Fruit fly (Drosophila melanogaster) whole organism, embryonic: ENCODE measurements around the gene CG33795.
A peak's percentile ranks its signal among the peaks of the same experiment; 100 is the strongest.

ENCODE experiments used
- Aef1 ChIP-seq: fragments of 200-800 bp; sonication (Bioruptor generic); IDR thresholded peaks from 3 replicates; pipeline ENCODE4 v1.3.6; 2022; ENCODE audit warnings: missing biosample characterization, missing genetic modification characterization
- Bdp1 ChIP-seq: fragments of 200-800 bp; sonication (Bioruptor generic); optimal IDR thresholded peaks from 3 replicates; lab custom pipeline; 2016; ENCODE audit warnings: missing biosample characterization, missing genetic modification characterization
- CG1024 ChIP-seq: fragments of 200-800 bp; sonication (Bioruptor generic); IDR thresholded peaks from 2 replicates; pipeline ENCODE4 v1.3.6; 2022; ENCODE audit warnings: missing biosample characterization, missing genetic modification characterization
- CG11696 ChIP-seq: fragments of 200-800 bp; sonication (Bioruptor generic); IDR thresholded peaks from 2 replicates; pipeline ENCODE4 v1.3.6; 2022; ENCODE audit warnings: missing biosample characterization, missing genetic modification characterization
- CG12104 ChIP-seq: fragments of 200-800 bp; sonication (Bioruptor generic); optimal IDR thresholded peaks from 3 replicates; lab custom pipeline; 2016; ENCODE audit warnings: missing biosample characterization, missing genetic modification characterization
- CG12219 ChIP-seq: fragments of 200-800 bp; sonication (Bioruptor generic); optimal IDR thresholded peaks from 3 replicates; lab custom pipeline; 2018; ENCODE audit warnings: missing biosample characterization, mild to moderate bottlenecking, missing genetic modification characterization
- CG13296 ChIP-seq: fragments of 200-800 bp; sonication (Bioruptor generic); optimal IDR thresholded peaks from 3 replicates; lab custom pipeline; 2018; ENCODE audit warnings: missing biosample characterization, mild to moderate bottlenecking, missing genetic modification characterization
- CG13624 ChIP-seq: fragments of 200-800 bp; sonication (Bioruptor generic); optimal IDR thresholded peaks from 2 replicates; lab custom pipeline; 2016; ENCODE audit warnings: missing biosample characterization, missing genetic modification characterization
- CG15514 ChIP-seq: fragments of 200-800 bp; sonication (Bioruptor generic); optimal IDR thresholded peaks from 3 replicates; lab custom pipeline; 2017; ENCODE audit warnings: missing biosample characterization, missing genetic modification characterization, mild to moderate bottlenecking, moderate library complexity, missing genetic modification reagents
- CG1647 ChIP-seq: fragments of 200-800 bp; sonication (Bioruptor generic); optimal IDR thresholded peaks from 3 replicates; lab custom pipeline; 2016; ENCODE audit warnings: missing biosample characterization, missing genetic modification characterization
- CG16815 ChIP-seq: fragments of 200-800 bp; sonication (Bioruptor generic); optimal IDR thresholded peaks from 3 replicates; lab custom pipeline; 2017; ENCODE audit warnings: missing biosample characterization, mild to moderate bottlenecking, missing genetic modification characterization
- CG18262 ChIP-seq: fragments of 200-800 bp; optimal IDR thresholded peaks from 3 replicates; lab custom pipeline; 2019; ENCODE audit warnings: missing biosample characterization, mild to moderate bottlenecking, missing genetic modification characterization, moderate library complexity
- CG2199 ChIP-seq: fragments of 200-800 bp; sonication (Bioruptor generic); IDR thresholded peaks from 3 replicates; pipeline ENCODE4 v1.3.6; 2022; ENCODE audit warnings: missing biosample characterization, missing genetic modification characterization
- CG2678 ChIP-seq: fragments of 200-800 bp; sonication (Bioruptor generic); optimal IDR thresholded peaks from 3 replicates; lab custom pipeline; 2019; ENCODE audit warnings: missing biosample characterization, mild to moderate bottlenecking, missing genetic modification characterization, moderate library complexity
- CG30431 ChIP-seq: fragments of 200-800 bp; sonication (Bioruptor generic); optimal IDR thresholded peaks from 2 replicates; lab custom pipeline; 2017; ENCODE audit warnings: missing biosample characterization, missing genetic modification characterization
- CG32772 ChIP-seq: fragments of 200-800 bp; sonication (Bioruptor generic); IDR thresholded peaks from 2 replicates; pipeline ENCODE4 v1.3.6; 2022; ENCODE audit warnings: missing biosample characterization, missing genetic modification characterization
- CG43689 ChIP-seq: fragments of 200-800 bp; sonication (Bioruptor generic); IDR thresholded peaks from 2 replicates; pipeline ENCODE4 v1.3.6; 2022; ENCODE audit warnings: missing biosample characterization, missing genetic modification characterization
- CG5245 ChIP-seq: fragments of 200-800 bp; sonication (Bioruptor generic); optimal IDR thresholded peaks from 3 replicates; lab custom pipeline; 2016; ENCODE audit warnings: missing biosample characterization, missing genetic modification characterization
- CG6813 ChIP-seq: fragments of 200-800 bp; sonication (Bioruptor generic); optimal IDR thresholded peaks from 2 replicates; lab custom pipeline; 2017; ENCODE audit warnings: missing biosample characterization, missing genetic modification characterization, mild to moderate bottlenecking, moderate library complexity, missing genetic modification reagents
- CG7963 ChIP-seq: fragments of 200-800 bp; sonication (Bioruptor generic); IDR thresholded peaks from 3 replicates; pipeline ENCODE4 v1.3.6; 2022; ENCODE audit warnings: missing biosample characterization, missing genetic modification characterization; ENCODE audit not compliant: partially characterized antibody
- CG9932 ChIP-seq: fragments of 200-800 bp; sonication (Bioruptor generic); IDR thresholded peaks from 2 replicates; pipeline ENCODE4 v1.3.6; 2022; ENCODE audit warnings: missing biosample characterization, missing genetic modification characterization
- Dbx ChIP-seq: fragments of 200-800 bp; sonication (Bioruptor generic); IDR thresholded peaks from 3 replicates; pipeline ENCODE4 v1.3.6; 2022; ENCODE audit warnings: missing biosample characterization, missing genetic modification characterization
- E2f1 ChIP-seq: fragments of 200-800 bp; sonication (Bioruptor generic); IDR thresholded peaks from 2 replicates; pipeline ENCODE4 v1.3.6; 2022; ENCODE audit warnings: missing biosample characterization, missing genetic modification characterization
- H15 ChIP-seq: fragments of 200-800 bp; sonication (Bioruptor generic); IDR thresholded peaks from 3 replicates; pipeline ENCODE4 v1.3.6; 2022; ENCODE audit warnings: missing biosample characterization, missing genetic modification characterization
- HmgZ ChIP-seq: fragments of 200-800 bp; sonication (Bioruptor generic); optimal IDR thresholded peaks from 2 replicates; lab custom pipeline; 2018; ENCODE audit warnings: missing biosample characterization, mild to moderate bottlenecking, missing genetic modification characterization
- Hsf ChIP-seq: fragments of 200-800 bp; sonication (Bioruptor generic); optimal IDR thresholded peaks from 3 replicates; lab custom pipeline; 2016; ENCODE audit warnings: missing biosample characterization, missing genetic modification characterization
- NC2α ChIP-seq: fragments of 200-800 bp; sonication (Bioruptor generic); optimal IDR thresholded peaks from 2 replicates; lab custom pipeline; 2016; ENCODE audit warnings: missing biosample characterization, missing genetic modification characterization
- Pdp1 ChIP-seq, 2 experiments: fragments of 200-800 bp; sonication (Bioruptor generic); optimal IDR thresholded peaks; 3 replicates each; lab custom pipeline; 2016; ENCODE audit warnings: missing biosample characterization in 2 of 2, missing genetic modification characterization in 2 of 2, mild to moderate bottlenecking in 1 of 2, moderate library complexity in 1 of 2
- Xbp1 ChIP-seq: fragments of 200-800 bp; sonication (Bioruptor generic); optimal IDR thresholded peaks from 3 replicates; lab custom pipeline; 2016; ENCODE audit warnings: missing biosample characterization, mild to moderate bottlenecking, missing genetic modification characterization
- al ChIP-seq: fragments of 200-800 bp; sonication (Bioruptor generic); IDR thresholded peaks from 2 replicates; pipeline ENCODE4 v1.3.6; 2022; ENCODE audit warnings: missing biosample characterization, missing genetic modification characterization
- bbx ChIP-seq: fragments of 200-800 bp; sonication (Bioruptor generic); IDR thresholded peaks from 2 replicates; pipeline ENCODE4 v1.3.6; 2022; ENCODE audit warnings: missing biosample characterization, missing genetic modification characterization; ENCODE audit not compliant: partially characterized antibody
- crol ChIP-seq: fragments of 200-800 bp; sonication (Bioruptor generic); IDR thresholded peaks from 2 replicates; pipeline ENCODE4 v1.3.6; 2022; ENCODE audit warnings: missing biosample characterization, missing genetic modification characterization
- da ChIP-seq: fragments of 200-800 bp; sonication (Bioruptor generic); optimal IDR thresholded peaks from 2 replicates; lab custom pipeline; 2016; ENCODE audit warnings: missing biosample characterization, missing genetic modification characterization
- dimm ChIP-seq: fragments of 200-800 bp; sonication (Bioruptor generic); IDR thresholded peaks from 2 replicates; pipeline ENCODE4 v1.3.6; 2022; ENCODE audit warnings: missing biosample characterization, missing genetic modification characterization
- disco-r ChIP-seq: fragments of 200-800 bp; sonication (Bioruptor generic); optimal IDR thresholded peaks from 2 replicates; lab custom pipeline; 2016; ENCODE audit warnings: missing biosample characterization, missing genetic modification characterization
- fd102C ChIP-seq: fragments of 200-800 bp; sonication (Bioruptor generic); optimal IDR thresholded peaks from 2 replicates; lab custom pipeline; 2018; ENCODE audit warnings: missing biosample characterization, mild to moderate bottlenecking, missing genetic modification characterization, moderate library complexity
- fd3F ChIP-seq: fragments of 200-800 bp; sonication (Bioruptor generic); optimal IDR thresholded peaks from 2 replicates; lab custom pipeline; 2018; ENCODE audit warnings: missing biosample characterization, mild to moderate bottlenecking, missing genetic modification characterization, moderate library complexity
- gfzf ChIP-seq: fragments of 200-800 bp; sonication (Bioruptor generic); optimal IDR thresholded peaks from 2 replicates; lab custom pipeline; 2016; ENCODE audit warnings: missing biosample characterization, mild to moderate bottlenecking, missing genetic modification characterization, moderate library complexity
- hbn ChIP-seq: fragments of 200-800 bp; sonication (Bioruptor generic); IDR thresholded peaks from 2 replicates; pipeline ENCODE4 v1.3.6; 2022; ENCODE audit warnings: missing biosample characterization, missing genetic modification characterization; ENCODE audit not compliant: partially characterized antibody
- inv ChIP-seq: fragments of 200-800 bp; sonication (Bioruptor generic); IDR thresholded peaks from 2 replicates; pipeline ENCODE4 v1.3.6; 2022; ENCODE audit warnings: missing biosample characterization, missing genetic modification characterization; ENCODE audit not compliant: partially characterized antibody
- knrl ChIP-seq: fragments of 200-800 bp; sonication (Bioruptor generic); IDR thresholded peaks from 3 replicates; pipeline ENCODE4 v1.3.6; 2022; ENCODE audit warnings: missing biosample characterization, missing genetic modification characterization; ENCODE audit not compliant: partially characterized antibody
- lilli ChIP-seq: fragments of 200-800 bp; sonication (Bioruptor generic); optimal IDR thresholded peaks from 3 replicates; lab custom pipeline; 2016; ENCODE audit warnings: missing biosample characterization, missing genetic modification characterization
- nerfin-1 ChIP-seq: fragments of 200-800 bp; sonication (Bioruptor generic); optimal IDR thresholded peaks from 3 replicates; lab custom pipeline; 2019; ENCODE audit warnings: missing biosample characterization, mild to moderate bottlenecking, missing genetic modification characterization, moderate library complexity
- onecut ChIP-seq: fragments of 200-800 bp; sonication (Bioruptor generic); IDR thresholded peaks from 2 replicates; pipeline ENCODE4 v1.3.6; 2022; ENCODE audit warnings: missing biosample characterization, missing genetic modification characterization
- pnt ChIP-seq: fragments of 200-800 bp; sonication (Bioruptor generic); optimal IDR thresholded peaks from 3 replicates; lab custom pipeline; 2016; ENCODE audit warnings: missing biosample characterization, missing genetic modification characterization
- scrt ChIP-seq: fragments of 200-800 bp; sonication (Bioruptor generic); optimal IDR thresholded peaks from 2 replicates; lab custom pipeline; 2018; ENCODE audit warnings: missing biosample characterization, mild to moderate bottlenecking, missing genetic modification characterization, moderate library complexity
- seq ChIP-seq: fragments of 200-800 bp; sonication (Bioruptor generic); IDR thresholded peaks from 2 replicates; pipeline ENCODE4 v1.3.6; 2022; ENCODE audit warnings: missing biosample characterization, missing genetic modification characterization
- stwl ChIP-seq: fragments of 200-800 bp; sonication (Bioruptor generic); optimal IDR thresholded peaks from 3 replicates; lab custom pipeline; 2018; ENCODE audit warnings: missing biosample characterization, mild to moderate bottlenecking, missing genetic modification characterization, moderate library complexity
- tin ChIP-seq: fragments of 200-800 bp; sonication (Bioruptor generic); optimal IDR thresholded peaks from 3 replicates; lab custom pipeline; 2016; ENCODE audit warnings: missing biosample characterization, missing genetic modification characterization
- wdn ChIP-seq: fragments of 200-800 bp; sonication (Bioruptor generic); IDR thresholded peaks from 2 replicates; pipeline ENCODE4 v1.3.6; 2022; ENCODE audit warnings: missing biosample characterization, missing genetic modification characterization

CG33795 gene

DNA sequence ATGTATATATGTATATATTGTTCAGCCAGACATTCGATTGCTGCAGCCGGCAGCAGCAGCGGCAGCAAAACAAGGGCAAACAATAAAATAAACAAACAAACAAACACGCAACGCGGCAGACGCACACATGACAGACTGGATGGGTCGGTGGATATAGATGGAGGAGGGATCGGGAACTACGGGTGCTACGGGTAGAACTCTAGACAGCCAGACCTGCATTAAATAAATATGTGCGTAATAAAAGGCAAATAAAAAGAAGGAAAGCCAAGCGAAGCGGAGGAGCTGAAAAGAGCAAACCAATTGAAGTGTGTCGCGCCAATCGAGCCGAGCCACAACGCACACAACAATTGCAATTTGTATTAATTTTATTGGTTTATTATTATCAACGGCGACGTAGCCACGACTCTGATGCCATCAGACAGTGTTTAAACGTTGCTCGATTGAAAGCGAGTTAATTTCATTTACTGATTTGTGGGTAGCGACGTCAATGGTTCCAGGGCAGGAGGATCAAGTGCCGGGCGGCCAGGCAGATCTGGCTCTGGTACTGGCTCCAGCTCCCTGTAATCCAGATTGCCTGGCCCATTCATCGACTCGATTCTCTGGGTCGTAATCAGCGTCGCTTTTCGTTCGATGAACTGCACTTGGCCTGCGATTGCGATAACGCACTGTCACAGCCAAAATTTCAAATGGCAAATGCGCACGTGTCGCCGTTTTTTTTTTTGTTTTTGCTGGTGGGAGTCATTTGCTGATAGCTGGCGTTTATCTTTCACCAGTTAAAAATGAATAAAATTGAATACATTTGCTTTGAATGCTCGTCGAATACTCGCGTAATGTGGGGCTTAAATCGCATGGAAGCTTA is 22.9 kb upstream of the CG33795 start (continued):
- TF ChIP-seq CG5245 (GFP tag; lab: Kevin White, UChicago) (no peak), wdn (GFP tag; lab: Robert Waterston, UW) (no peak), gfzf (no peak), onecut (GFP tag; lab: Robert Waterston, UW) (no peak; the same call in 1 of the 2 replicates), knrl (GFP tag; lab: Robert Waterston, UW) (no peak), CG2199 (GFP tag; lab: Robert Waterston, UW) (no peak), CG12219 (no peak), CG2678 (tag; lab: Kevin White, UChicago) (peak; percentile 21), CG6813 (GFP tag; lab: Kevin White, UChicago) (peak; percentile 62), crol (peak; percentile 61), fd3F (GFP tag; lab: Kevin White, UChicago) (no peak), Aef1 (GFP tag; lab: Robert Waterston, UW) (no peak), CG13296 (no peak), CG15514 (no peak), CG13624 (GFP tag; lab: Kevin White, UChicago) (no peak), al (GFP tag; lab: Robert Waterston, UW) (no peak), nerfin-1 (tag; lab: Kevin White, UChicago) (no peak), CG16815 (GFP tag; lab: Kevin White, UChicago) (no peak), CG9932 (GFP tag; lab: Robert Waterston, UW) (no peak), lilli (GFP tag; lab: Kevin White, UChicago) (no peak), pnt (GFP tag; lab: Kevin White, UChicago) (no peak), scrt (GFP tag; lab: Kevin White, UChicago) (no peak), CG32772 (GFP tag; lab: Robert Waterston, UW) (no peak), CG12104 (GFP tag; lab: Kevin White, UChicago) (no peak), CG7963 (GFP tag; lab: Robert Waterston, UW) (no peak), inv (GFP tag; lab: Robert Waterston, UW) (no peak), Xbp1 (GFP tag; lab: Kevin White, UChicago) (no peak), Hsf (GFP tag; lab: Kevin White, UChicago) (no peak), CG1647 (GFP tag; lab: Kevin White, UChicago) (no peak), seq (GFP tag; lab: Robert Waterston, UW) (no peak), da (GFP tag; lab: Kevin White, UChicago) (no peak), NC2α (GFP tag; lab: Kevin White, UChicago) (peak; percentile 23), stwl (tag; lab: Kevin White, UChicago) (no peak), Dbx (GFP tag; lab: Robert Waterston, UW) (no peak), CG18262 (tag; lab: Kevin White, UChicago) (peak; percentile 36), disco-r (GFP tag; lab: Kevin White, UChicago) (no peak), CG11696 (GFP tag; lab: Robert Waterston, UW) (no peak), CG43689 (no peak), Bdp1 (GFP tag; lab: Kevin White, UChicago) (no peak), E2f1 (GFP tag; lab: Robert Waterston, UW) (no peak), HmgZ (tag; lab: Kevin White, UChicago) (no peak), CG1024 (GFP tag; lab: Robert Waterston, UW) (no peak), tin (no peak), fd102C (GFP tag; lab: Kevin White, UChicago) (peak; percentile 40), H15 (GFP tag; lab: Robert Waterston, UW) (no peak), bbx (GFP tag; lab: Robert Waterston, UW) (no peak), dimm (GFP tag; lab: Robert Waterston, UW) (no peak), Pdp1 (GFP tag; optimal IDR thresholded peaks at IDR 0.05; lab: Kevin White, UChicago) (peak in 1 of 2 experiments; percentile 21), CG30431 (peak; percentile 21), hbn (no peak)
